Fruit fly (Drosophila melanogaster): ENCODE measurements around the gene CG9922.
A peak's percentile ranks its signal among the peaks of the same experiment; 100 is the strongest.

Gene CG9922

dm6 chr3R:14026212-14026952, 9.8 kb downstream of the CG9922 start (continued):
- TF ChIP-seq Elba2 (GFP tag; optimal IDR thresholded peaks at IDR 0.05) (no peak), cas (GFP tag; IDR thresholded peaks at IDR 0.05) (no peak), CG7556 (GFP tag; optimal IDR thresholded peaks at IDR 0.05) (peak; percentile 20), dmrt11E (tag; optimal IDR thresholded peaks at IDR 0.05) (no peak), toy (GFP tag; IDR thresholded peaks at IDR 0.05) (no peak), Sry-β (GFP tag; optimal IDR thresholded peaks at IDR 0.05) (peak; percentile 92), nerfin-1 (tag; optimal IDR thresholded peaks at IDR 0.05) (no peak), Hmx (GFP tag; optimal IDR thresholded peaks at IDR 0.05) (peak; percentile 32), HmgZ (tag; optimal IDR thresholded peaks at IDR 0.05) (no peak), Oli (tag; optimal IDR thresholded peaks at IDR 0.05) (no peak), az2 (GFP tag; optimal IDR thresholded peaks at IDR 0.05) (no peak), jigr1 (GFP tag; IDR thresholded peaks at IDR 0.05) (no peak), dm (GFP tag; optimal IDR thresholded peaks at IDR 0.05) (no peak), tio (GFP tag; optimal IDR thresholded peaks at IDR 0.05) (no peak), CG12071 (GFP tag; optimal IDR thresholded peaks at IDR 0.05) (peak; percentile 40), vfl (GFP tag; optimal IDR thresholded peaks at IDR 0.05) (no peak), Doc2 (GFP tag; IDR thresholded peaks at IDR 0.05) (no peak), Ssrp (tag; optimal IDR thresholded peaks at IDR 0.05) (peak; percentile 5), CG15011 (GFP tag; optimal IDR thresholded peaks at IDR 0.05) (no peak), Sox100B (GFP tag; optimal IDR thresholded peaks at IDR 0.05) (peak; percentile 33), stwl (tag; optimal IDR thresholded peaks at IDR 0.05) (no peak), CG6765 (GFP tag; optimal IDR thresholded peaks at IDR 0.05) (no peak), CG2875 (GFP tag; optimal IDR thresholded peaks at IDR 0.05) (no peak), insv (GFP tag; optimal IDR thresholded peaks at IDR 0.05) (peak; percentile 99 to 100), CG2199 (GFP tag; IDR thresholded peaks at IDR 0.05) (0 out of 3 replicates have a peak, but pooled peaks have one; percentile 63), CG11398 (GFP tag; optimal IDR thresholded peaks at IDR 0.05) (no peak), Deaf1 (tag; optimal IDR thresholded peaks at IDR 0.05) (no peak), sob (GFP tag; IDR thresholded peaks at IDR 0.05) (no peak), Blimp-1 (GFP tag; optimal IDR thresholded peaks at IDR 0.05) (no peak), Jarid2 (GFP tag; optimal IDR thresholded peaks at IDR 0.05) (no peak), sd (tag; optimal IDR thresholded peaks at IDR 0.05) (peak; percentile 6), Pdp1 (GFP tag; optimal IDR thresholded peaks at IDR 0.05) (peak in 1 of 2 experiments; percentile 26), CG2712 (tag; optimal IDR thresholded peaks at IDR 0.05) (peak; percentile 18), Dad (GFP tag; optimal IDR thresholded peaks at IDR 0.05) (no peak), Doc3 (GFP tag; IDR thresholded peaks at IDR 0.05; ENCODE audit: partially characterized antibody) (no peak), CG7786 (GFP tag; optimal IDR thresholded peaks at IDR 0.05) (no peak), Xrp1 (GFP tag; IDR thresholded peaks at IDR 0.05) (no peak), E2f2 (GFP tag; IDR thresholded peaks at IDR 0.05) (no peak), CG17361 (GFP tag; IDR thresholded peaks at IDR 0.05) (0 out of 3 replicates have a peak, but pooled peaks have one; percentile 22), lab (GFP tag; optimal IDR thresholded peaks at IDR 0.05) (no peak), ham (GFP tag; IDR thresholded peaks at IDR 0.05) (no peak), tgo (GFP tag; IDR thresholded peaks at IDR 0.05) (no peak), hth (optimal IDR thresholded peaks at IDR 0.05) (no peak), so (GFP tag; IDR thresholded peaks at IDR 0.05) (no peak), ewg (GFP tag; optimal IDR thresholded peaks at IDR 0.05) (no peak), Bgb (GFP tag; IDR thresholded peaks at IDR 0.05; ENCODE audit: partially characterized antibody) (no peak), yki (optimal IDR thresholded peaks at IDR 0.05) (no peak), CG14014 (GFP tag; IDR thresholded peaks at IDR 0.05) (0 out of 2 replicates have a peak, but pooled peaks have one; percentile 6), Taf1 (GFP tag; IDR thresholded peaks at IDR 0.05) (no peak), chif (GFP tag; optimal IDR thresholded peaks at IDR 0.05) (no peak)
